Worm (Caenorhabditis elegans) whole organism, young adult: ENCODE data around the gene F14H8.5.

Experiments used
- B0035.1 ChIP-seq: sonication (generic microtip); optimal IDR thresholded peaks from 2 replicates; lab custom pipeline; 2016; ENCODE audit warnings: missing genetic modification characterization, mild to moderate bottlenecking, missing compliant biosample characterization, missing genotype, missing genetic modification reagents
- B0336.3 ChIP-seq: fragments of 200-800 bp; sonication (Bioruptor generic); IDR thresholded peaks from 2 replicates; pipeline ENCODE4 v1.3.6; 2022; ENCODE audit warnings: missing genetic modification characterization, missing compliant biosample characterization
- F33H1.4 ChIP-seq: fragments of 200-800 bp; sonication (Bioruptor generic); IDR thresholded peaks from 2 replicates; pipeline ENCODE4 v1.3.6; 2022; ENCODE audit warnings: missing genetic modification reagents, missing genetic modification characterization, missing compliant biosample characterization
- F55B11.4 ChIP-seq: sonication (generic microtip); optimal IDR thresholded peaks from 2 replicates; lab custom pipeline; 2016; ENCODE audit warnings: missing compliant biosample characterization, missing genetic modification characterization, borderline replicate concordance; ENCODE audit not compliant: insufficient read depth
- F57C9.4 ChIP-seq: sonication (generic microtip); optimal IDR thresholded peaks from 2 replicates; lab custom pipeline; 2017; ENCODE audit warnings: mild to moderate bottlenecking, missing genetic modification characterization, missing compliant biosample characterization
- K12H6.12 ChIP-seq: fragments of 200-800 bp; sonication (Bioruptor generic); optimal IDR thresholded peaks from 2 replicates; lab custom pipeline; 2018; ENCODE audit warnings: mild to moderate bottlenecking, missing genetic modification characterization, missing compliant biosample characterization
- Y53G8AR.9 ChIP-seq: fragments of 200-800 bp; sonication (Bioruptor generic); conservative IDR thresholded peaks from 2 replicates; pipeline ENCODE4 v1.3.6; 2022; ENCODE audit warnings: missing genetic modification reagents, missing genetic modification characterization, missing compliant biosample characterization
- ZK185.1 ChIP-seq: sonication (generic microtip); optimal IDR thresholded peaks from 2 replicates; lab custom pipeline; 2016; ENCODE audit warnings: mild to moderate bottlenecking, missing genetic modification characterization, missing compliant biosample characterization; ENCODE audit not compliant: poor library complexity, severe bottlenecking
- attf-6 ChIP-seq: fragments of 200-800 bp; sonication (Bioruptor generic); IDR thresholded peaks from 2 replicates; pipeline ENCODE4 v1.3.6; 2022; ENCODE audit warnings: missing genetic modification reagents, missing genetic modification characterization, missing compliant biosample characterization
- bed-2 ChIP-seq: fragments of 200-800 bp; sonication (Bioruptor generic); IDR thresholded peaks from 2 replicates; pipeline ENCODE4 v1.3.6; 2022; ENCODE audit warnings: missing genetic modification reagents, missing genetic modification characterization, missing compliant biosample characterization
- cebp-1 ChIP-seq, 2 experiments: fragments of 200-800 bp in 1 of 2; sonication (Bioruptor generic) in 1 of 2; sonication (generic microtip) in 1 of 2; IDR thresholded peaks in 1 of 2; optimal IDR thresholded peaks in 1 of 2; 2 replicates each; pipeline versions ENCODE4 v1.3.6 to Lab custom; 2017 to 2022; ENCODE audit warnings: missing compliant biosample characterization in 2 of 2, missing genetic modification characterization in 2 of 2, mild to moderate bottlenecking in 1 of 2, missing genetic modification reagents in 1 of 2, moderate library complexity in 1 of 2
- ceh-100 ChIP-seq: fragments of 200-800 bp; sonication (Bioruptor generic); IDR thresholded peaks from 2 replicates; pipeline ENCODE4 v1.3.6; 2022; ENCODE audit warnings: missing genetic modification reagents, missing genetic modification characterization, missing compliant biosample characterization
- ceh-79 ChIP-seq: sonication (generic microtip); optimal IDR thresholded peaks from 2 replicates; lab custom pipeline; 2017; ENCODE audit warnings: mild to moderate bottlenecking, missing genetic modification characterization, missing compliant biosample characterization
- chd-7 ChIP-seq: sonication (generic microtip); optimal IDR thresholded peaks from 2 replicates; lab custom pipeline; 2016; ENCODE audit warnings: mild to moderate bottlenecking, missing genetic modification characterization, moderate library complexity, missing compliant biosample characterization
- dpff-1 ChIP-seq: sonication (generic microtip); optimal IDR thresholded peaks from 2 replicates; lab custom pipeline; 2017; ENCODE audit warnings: mild to moderate bottlenecking, missing genetic modification characterization, missing compliant biosample characterization
- egl-18 ChIP-seq: fragments of 200-800 bp; sonication (Bioruptor generic); IDR thresholded peaks from 2 replicates; pipeline ENCODE4 v1.3.6; 2022; ENCODE audit warnings: missing genetic modification reagents, missing genetic modification characterization, missing compliant biosample characterization
- egrh-3 ChIP-seq: fragments of 200-800 bp; sonication (Bioruptor generic); IDR thresholded peaks from 2 replicates; pipeline ENCODE4 v1.3.6; 2022; ENCODE audit warnings: missing genetic modification reagents, missing genetic modification characterization, missing compliant biosample characterization
- hmg-1.2 ChIP-seq: fragments of 200-800 bp; sonication (Bioruptor generic); IDR thresholded peaks from 2 replicates; pipeline ENCODE4 v1.3.6; 2022; ENCODE audit warnings: missing genetic modification reagents, missing genetic modification characterization, missing compliant biosample characterization
- hsf-1 ChIP-seq: fragments of 200-800 bp; sonication (Bioruptor generic); IDR thresholded peaks from 2 replicates; pipeline ENCODE4 v1.3.6; 2022; ENCODE audit warnings: missing genetic modification reagents, missing genetic modification characterization, missing compliant biosample characterization
- lin-26 ChIP-seq: fragments of 200-800 bp; sonication (Bioruptor generic); IDR thresholded peaks from 2 replicates; pipeline ENCODE4 v1.3.6; 2022; ENCODE audit warnings: missing genetic modification reagents, missing genetic modification characterization, missing compliant biosample characterization
- lin-54 ChIP-seq: fragments of 200-800 bp; sonication (Bioruptor generic); optimal IDR thresholded peaks from 2 replicates; lab custom pipeline; 2018; ENCODE audit warnings: mild to moderate bottlenecking, missing genetic modification characterization, missing compliant biosample characterization
- madf-6 ChIP-seq: fragments of 200-800 bp; sonication (Bioruptor generic); IDR thresholded peaks from 2 replicates; pipeline ENCODE4 v1.3.6; 2022; ENCODE audit warnings: missing genetic modification reagents, missing genetic modification characterization, missing compliant biosample characterization
- repo-1 ChIP-seq: sonication (generic microtip); optimal IDR thresholded peaks from 2 replicates; lab custom pipeline; 2017; ENCODE audit warnings: mild to moderate bottlenecking, missing genetic modification characterization, missing compliant biosample characterization
- sea-2 ChIP-seq: fragments of 200-800 bp; sonication (Bioruptor generic); IDR thresholded peaks from 2 replicates; pipeline ENCODE4 v1.3.6; 2022; ENCODE audit warnings: missing genetic modification characterization, missing compliant biosample characterization
- snpc-3.4 ChIP-seq: sonication (generic microtip); optimal IDR thresholded peaks from 2 replicates; lab custom pipeline; 2017; ENCODE audit warnings: missing genetic modification characterization, mild to moderate bottlenecking, missing compliant biosample characterization, antibody characterized with exemption, moderate library complexity, missing genotype, missing genetic modification reagents
- tbp1 ChIP-seq: fragments of 200-800 bp; sonication (Bioruptor generic); optimal IDR thresholded peaks from 2 replicates; lab custom pipeline; 2018; ENCODE audit warnings: mild to moderate bottlenecking, missing genetic modification characterization, missing compliant biosample characterization
- xnd-1 ChIP-seq: sonication (generic microtip); optimal IDR thresholded peaks from 2 replicates; lab custom pipeline; 2016; ENCODE audit warnings: missing genotype, missing genetic modification reagents, missing genetic modification characterization, missing compliant biosample characterization
- zim-3 ChIP-seq: sonication (generic microtip); optimal IDR thresholded peaks from 2 replicates; lab custom pipeline; 2017; ENCODE audit warnings: mild to moderate bottlenecking, missing genetic modification characterization, moderate library complexity, missing compliant biosample characterization
- ztf-18 ChIP-seq: sonication (generic microtip); optimal IDR thresholded peaks from 2 replicates; lab custom pipeline; 2016; ENCODE audit warnings: missing genotype, mild to moderate bottlenecking, missing genetic modification characterization, missing compliant biosample characterization
- ztf-25 ChIP-seq: fragments of 200-800 bp; sonication (Bioruptor generic); IDR thresholded peaks from 2 replicates; pipeline ENCODE4 v1.3.6; 2022; ENCODE audit warnings: missing genetic modification reagents, missing genetic modification characterization, missing compliant biosample characterization
- ztf-26 ChIP-seq: sonication (generic microtip); optimal IDR thresholded peaks from 2 replicates; lab custom pipeline; 2017; ENCODE audit warnings: missing genetic modification characterization, missing compliant biosample characterization

The F14H8.5 gene

ce11 chrV:15052368-15052767 lies 31.5 kb downstream of the F14H8.5 start, which contains the start of the genes fbxa-82 and C25D7.5:
Gene fbxa-82 (minus strand): TSS chrV:15052530.
Gene C25D7.5 (plus strand): TSS chrV:15052650.
- TF ChIP-seq madf-6 (no peak), attf-6 (GFP tag; lab: Robert Waterston, UW) (no peak), cebp-1 (GFP tag; IDR thresholded peaks at IDR 0.05; lab: Robert Waterston, UW) (0 out of 2 replicates have a peak, but pooled peaks have one; percentile 26), cebp-1 (tag; optimal IDR thresholded peaks at IDR 0.05; lab: Kevin White, UChicago) (no peak), ztf-25 (GFP tag; lab: Robert Waterston, UW) (no peak)

ce11 chrV:15054733-15055132 lies 33.9 kb downstream of the F14H8.5 start:
- TF ChIP-seq F57C9.4 (tag; lab: Kevin White, UChicago): no peak
- TF ChIP-seq egl-18 (GFP tag; lab: Robert Waterston, UW): no peak
- TF ChIP-seq zim-3 (tag; lab: Kevin White, UChicago): no peak
- TF ChIP-seq B0035.1 (tag; lab: Kevin White, UChicago): no peak
- no peak for TF ChIP-seq ZK185.1 (tag; lab: Kevin White, UChicago)
- TF ChIP-seq snpc-3.4 (tag; lab: Kevin White, UChicago): no peak
- no peak for TF ChIP-seq hmg-1.2
- TF ChIP-seq ztf-26 (tag; lab: Kevin White, UChicago): no peak
- no peak for TF ChIP-seq egrh-3 (GFP tag; lab: Robert Waterston, UW)

ce11 chrV:15055873-15056272 lies 35.0 kb downstream of the F14H8.5 start, which contains the start of gene C25D7.16:
Gene C25D7.16 (plus strand): TSS chrV:15056173.
- TF ChIP-seq madf-6 (peak; percentile 7; the same call in 1 of the 2 replicates), tbp1 (GFP tag; lab: Kevin White, UChicago) (no peak), Y53G8AR.9 (GFP tag; lab: Robert Waterston, UW) (no peak), ceh-100 (no peak), bed-2 (GFP tag; lab: Robert Waterston, UW) (no peak)

ce11 chrV:15056346-15056839 lies 35.6 kb downstream of the F14H8.5 start:
- TF ChIP-seq ztf-18 (no peak), sea-2 (GFP tag; lab: Robert Waterston, UW) (no peak), dpff-1 (tag; lab: Kevin White, UChicago) (no peak), lin-54 (GFP tag; lab: Kevin White, UChicago) (peak; percentile 12), F33H1.4 (GFP tag; lab: Robert Waterston, UW) (no peak), K12H6.12 (tag; lab: Kevin White, UChicago) (no peak), bed-2 (GFP tag; lab: Robert Waterston, UW) (no peak), F55B11.4 (tag; lab: Kevin White, UChicago) (no peak), chd-7 (tag; lab: Kevin White, UChicago) (peak; percentile 25), ceh-79 (tag; lab: Kevin White, UChicago) (no peak), madf-6 (peak; percentile 59), repo-1 (tag; lab: Kevin White, UChicago) (no peak), snpc-3.4 (tag; lab: Kevin White, UChicago) (no peak), hsf-1 (GFP tag; lab: Robert Waterston, UW) (0 out of 2 replicates have a peak, but pooled peaks have one; percentile 53), xnd-1 (tag; lab: Kevin White, UChicago) (no peak), B0336.3 (peak; percentile 61), lin-26 (GFP tag; lab: Robert Waterston, UW) (peak; percentile 76)
